Fruit fly (Drosophila melanogaster) whole organism, prepupa: Measurements from ENCODE around the gene CG8516.

ENCODE experiments used
- CG10631 ChIP-seq: fragments of 200-800 bp; sonication (Bioruptor generic); optimal IDR thresholded peaks from 2 replicates; lab custom pipeline; 2016; ENCODE audit warnings: missing biosample characterization, missing genetic modification characterization
- CG11762 ChIP-seq: fragments of 200-800 bp; sonication (Bioruptor generic); optimal IDR thresholded peaks from 3 replicates; lab custom pipeline; 2016; ENCODE audit warnings: missing biosample characterization, missing genetic modification characterization; ENCODE audit not compliant: insufficient read depth
- CG15336 ChIP-seq: fragments of 200-800 bp; sonication (Bioruptor generic); IDR thresholded peaks from 2 replicates; pipeline ENCODE4 v1.3.6; 2022; ENCODE audit warnings: missing biosample characterization, missing genetic modification characterization
- CG1621 ChIP-seq: fragments of 200-800 bp; sonication (Bioruptor generic); optimal IDR thresholded peaks from 3 replicates; lab custom pipeline; 2018; ENCODE audit warnings: missing biosample characterization, mild to moderate bottlenecking, missing genetic modification characterization
- CG16779 ChIP-seq: fragments of 200-800 bp; sonication (Bioruptor generic); optimal IDR thresholded peaks from 3 replicates; lab custom pipeline; 2017; ENCODE audit warnings: missing biosample characterization, mild to moderate bottlenecking, missing genetic modification characterization
- CG3032 ChIP-seq: fragments of 200-800 bp; optimal IDR thresholded peaks from 2 replicates; lab custom pipeline; 2019; ENCODE audit warnings: missing biosample characterization, mild to moderate bottlenecking, missing genetic modification characterization, moderate library complexity
- CG32006 ChIP-seq: fragments of 200-800 bp; sonication (Bioruptor generic); optimal IDR thresholded peaks from 3 replicates; lab custom pipeline; 2017; ENCODE audit warnings: missing biosample characterization, mild to moderate bottlenecking, missing genetic modification characterization
- CG34406 ChIP-seq: fragments of 200-800 bp; sonication (Bioruptor generic); optimal IDR thresholded peaks from 3 replicates; lab custom pipeline; 2016; ENCODE audit warnings: missing biosample characterization, missing genetic modification characterization
- CG3919 ChIP-seq: fragments of 200-800 bp; sonication (Bioruptor generic); optimal IDR thresholded peaks from 3 replicates; lab custom pipeline; 2016; ENCODE audit warnings: missing biosample characterization, missing genetic modification characterization
- CG4318 ChIP-seq: fragments of 200-800 bp; sonication (Bioruptor generic); optimal IDR thresholded peaks from 3 replicates; lab custom pipeline; 2017; ENCODE audit warnings: missing biosample characterization, mild to moderate bottlenecking, missing genetic modification characterization
- CG6808 ChIP-seq: fragments of 200-800 bp; sonication (Bioruptor generic); optimal IDR thresholded peaks from 3 replicates; lab custom pipeline; 2017; ENCODE audit warnings: missing biosample characterization, missing genetic modification characterization, mild to moderate bottlenecking, moderate library complexity, missing genetic modification reagents
- CG6854 ChIP-seq: fragments of 200-800 bp; sonication (Bioruptor generic); optimal IDR thresholded peaks from 2 replicates; lab custom pipeline; 2017; ENCODE audit warnings: missing biosample characterization, mild to moderate bottlenecking, missing genetic modification characterization
- CG8632 ChIP-seq: fragments of 200-800 bp; sonication (Bioruptor generic); optimal IDR thresholded peaks from 3 replicates; lab custom pipeline; 2016; ENCODE audit warnings: missing biosample characterization, missing genetic modification characterization
- Eip93F ChIP-seq: fragments of 200-800 bp; sonication (Bioruptor generic); optimal IDR thresholded peaks from 2 replicates; lab custom pipeline; 2016; ENCODE audit warnings: missing biosample characterization, mild to moderate bottlenecking, missing genetic modification characterization
- Hr39 ChIP-seq: fragments of 200-800 bp; sonication (Bioruptor generic); optimal IDR thresholded peaks from 2 replicates; lab custom pipeline; 2016; ENCODE audit warnings: missing biosample characterization, missing genetic modification characterization
- Lpt ChIP-seq: fragments of 200-800 bp; sonication (Bioruptor generic); optimal IDR thresholded peaks from 3 replicates; lab custom pipeline; 2016; ENCODE audit warnings: missing biosample characterization, missing genetic modification characterization
- Smox ChIP-seq: fragments of 200-800 bp; sonication (Bioruptor generic); optimal IDR thresholded peaks from 3 replicates; lab custom pipeline; 2016; ENCODE audit warnings: missing biosample characterization, missing genetic modification characterization
- Sox102F ChIP-seq: fragments of 200-800 bp; sonication (Bioruptor generic); optimal IDR thresholded peaks from 2 replicates; lab custom pipeline; 2016; ENCODE audit warnings: missing biosample characterization, mild to moderate bottlenecking, missing genetic modification characterization
- Sox15 ChIP-seq: fragments of 200-800 bp; sonication (Bioruptor generic); optimal IDR thresholded peaks from 3 replicates; lab custom pipeline; 2016; ENCODE audit warnings: missing biosample characterization, missing genetic modification characterization
- achi ChIP-seq: fragments of 200-800 bp; sonication (Bioruptor generic); optimal IDR thresholded peaks from 3 replicates; lab custom pipeline; 2016; ENCODE audit warnings: missing biosample characterization, missing genetic modification characterization
- acj6 ChIP-seq: fragments of 200-800 bp; sonication (Bioruptor generic); optimal IDR thresholded peaks from 3 replicates; lab custom pipeline; 2016; ENCODE audit warnings: missing biosample characterization, missing genetic modification characterization
- cyc ChIP-seq: fragments of 200-800 bp; sonication (Bioruptor generic); optimal IDR thresholded peaks from 3 replicates; lab custom pipeline; 2016; ENCODE audit warnings: missing biosample characterization, missing genetic modification characterization
- dsx ChIP-seq: fragments of 200-800 bp; optimal IDR thresholded peaks from 3 replicates; lab custom pipeline; 2019; ENCODE audit warnings: missing biosample characterization, mild to moderate bottlenecking, missing genetic modification characterization, moderate library complexity; ENCODE audit not compliant: poor library complexity, severe bottlenecking
- eg ChIP-seq: fragments of 200-800 bp; sonication (Bioruptor generic); IDR thresholded peaks from 3 replicates; pipeline ENCODE4 v1.3.6; 2022; ENCODE audit warnings: missing biosample characterization, missing genetic modification characterization
- fd59A ChIP-seq: fragments of 200-800 bp; sonication (Bioruptor generic); optimal IDR thresholded peaks from 2 replicates; lab custom pipeline; 2017; ENCODE audit warnings: missing biosample characterization, mild to moderate bottlenecking, missing genetic modification characterization, missing genetic modification reagents
- fd85E ChIP-seq: fragments of 200-800 bp; sonication (Bioruptor generic); optimal IDR thresholded peaks from 3 replicates; lab custom pipeline; 2016; ENCODE audit warnings: missing biosample characterization, missing genetic modification characterization
- fkh ChIP-seq: fragments of 200-800 bp; sonication (Bioruptor generic); optimal IDR thresholded peaks from 3 replicates; lab custom pipeline; 2017; ENCODE audit warnings: missing biosample characterization, mild to moderate bottlenecking, missing genetic modification characterization, moderate library complexity
- lz ChIP-seq: fragments of 200-800 bp; sonication (Bioruptor generic); optimal IDR thresholded peaks from 3 replicates; lab custom pipeline; 2016; ENCODE audit warnings: missing biosample characterization, missing genetic modification characterization
- net ChIP-seq: fragments of 200-800 bp; sonication (Bioruptor generic); optimal IDR thresholded peaks from 3 replicates; lab custom pipeline; 2016; ENCODE audit warnings: missing biosample characterization, missing genetic modification characterization
- salr ChIP-seq, 2 experiments: fragments of 200-800 bp; sonication (Bioruptor generic); optimal IDR thresholded peaks; 3 replicates each; lab custom pipeline; 2016 to 2018; ENCODE audit warnings: missing biosample characterization in 2 of 2, missing genetic modification characterization in 2 of 2, mild to moderate bottlenecking in 1 of 2
- spab ChIP-seq: fragments of 200-800 bp; sonication (Bioruptor generic); optimal IDR thresholded peaks from 2 replicates; lab custom pipeline; 2017; ENCODE audit warnings: missing biosample characterization, mild to moderate bottlenecking, missing genetic modification characterization, missing genetic modification reagents
- ss ChIP-seq, 2 experiments: fragments of 200-800 bp; sonication (Bioruptor generic); optimal IDR thresholded peaks; 2 replicates in 1 of 2; 3 replicates in 1 of 2; lab custom pipeline; 2017 to 2018; ENCODE audit warnings: mild to moderate bottlenecking in 2 of 2, missing biosample characterization in 2 of 2, missing genetic modification characterization in 2 of 2, moderate library complexity in 1 of 2
- svp ChIP-seq: fragments of 200-800 bp; sonication (Bioruptor generic); peaks from one replicate; lab custom pipeline; 2016; ENCODE audit warnings: missing biosample characterization, missing genetic modification characterization
- topi ChIP-seq: fragments of 200-800 bp; sonication (Bioruptor generic); optimal IDR thresholded peaks from 3 replicates; lab custom pipeline; 2016; ENCODE audit warnings: missing biosample characterization, missing genetic modification characterization

Gene CG8516

DNA sequence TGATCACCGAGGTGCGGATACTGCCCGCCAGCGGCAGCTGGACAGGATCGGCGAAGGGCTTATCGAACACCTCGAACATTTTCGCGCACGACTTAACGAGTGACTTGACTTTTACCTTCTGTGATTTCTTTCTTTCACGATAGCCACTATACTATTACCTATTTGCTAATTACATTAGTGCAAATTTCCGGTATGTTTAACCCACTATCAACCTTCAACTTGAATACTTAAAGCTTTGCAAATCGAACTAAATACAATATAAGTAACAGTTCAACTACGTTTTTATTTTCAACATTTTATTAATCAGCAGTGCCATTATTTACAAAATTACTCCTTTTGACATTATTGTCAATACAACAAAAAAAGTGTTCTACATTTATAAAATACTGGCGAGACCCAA is 23.8 kb downstream of the CG8516 start, which contains the start of gene CG16904:
Gene CG16904 (minus strand): TSS at position 101 of the 400 bp plus-strand sequence.
- no peak for TF ChIP-seq svp
- TF ChIP-seq dsx (GFP tag; lab: Kevin White, UChicago): no peak
- TF ChIP-seq eg (GFP tag; lab: Robert Waterston, UW): no peak
- TF ChIP-seq acj6: no peak
- no peak for TF ChIP-seq lz (GFP tag; lab: Kevin White, UChicago)
- no peak for TF ChIP-seq fkh (GFP tag; lab: Kevin White, UChicago)
- no peak for TF ChIP-seq CG3919
- TF ChIP-seq salr (GFP tag; optimal IDR thresholded peaks at IDR 0.05; lab: Kevin White, UChicago): no peak
- no peak for TF ChIP-seq Sox15 (GFP tag; lab: Kevin White, UChicago)
- TF ChIP-seq CG34406: no peak
- TF ChIP-seq net (GFP tag; lab: Kevin White, UChicago): no peak
- no peak for TF ChIP-seq CG15336 (GFP tag; lab: Robert Waterston, UW)
- TF ChIP-seq ss (GFP tag; optimal IDR thresholded peaks at IDR 0.05; lab: Kevin White, UChicago): no peak
- no peak for TF ChIP-seq topi
- no peak for TF ChIP-seq CG4318
- no peak for TF ChIP-seq CG6854
- no peak for TF ChIP-seq CG10631 (GFP tag; lab: Kevin White, UChicago)

- TF ChIP-seq fkh (GFP tag; lab: Kevin White, UChicago) (no peak), achi (GFP tag; lab: Kevin White, UChicago) (no peak), CG8632 (GFP tag; lab: Kevin White, UChicago) (no peak), CG6808 (GFP tag; lab: Kevin White, UChicago) (no peak), fd59A (GFP tag; lab: Kevin White, UChicago) (no peak), cyc (GFP tag; lab: Kevin White, UChicago) (no peak), CG32006 (no peak), CG34406 (no peak), CG11762 (GFP tag; lab: Kevin White, UChicago) (no peak), Lpt (GFP tag; lab: Kevin White, UChicago) (no peak), CG3032 (tag; lab: Kevin White, UChicago) (no peak), CG3919 (no peak), dsx (GFP tag; lab: Kevin White, UChicago) (no peak), CG1621 (tag; lab: Kevin White, UChicago) (no peak)
Measured at dm6 chr3R:9818295-9818694, 25.2 kb downstream of the CG8516 start, which contains the start of gene CG9459. TSS of gene CG9459 (minus strand) at chr3R:9818395.

dm6 chr3R:9819777-9820176 is 26.7 kb downstream of the CG8516 start, which contains the start of gene CG9458:
TSS of gene CG9458 (minus strand) at chr3R:9819877.
- TF ChIP-seq CG16779 (no peak), CG6808 (GFP tag; lab: Kevin White, UChicago) (no peak), Sox102F (GFP tag; lab: Kevin White, UChicago) (no peak), fd85E (no peak), Smox (GFP tag; lab: Kevin White, UChicago) (no peak), Hr39 (no peak), dsx (GFP tag; lab: Kevin White, UChicago) (no peak)

- TF ChIP-seq acj6: no peak
- TF ChIP-seq Smox (GFP tag; lab: Kevin White, UChicago): no peak
- TF ChIP-seq Eip93F (GFP tag; lab: Kevin White, UChicago): no peak
- no peak for TF ChIP-seq spab (GFP tag; lab: Kevin White, UChicago)
- TF ChIP-seq CG15336 (GFP tag; lab: Robert Waterston, UW): no peak
- TF ChIP-seq topi: no peak
Measured at dm6 chr3R:9821091-9821490, 28.0 kb downstream of the CG8516 start, which contains the start of gene CG42857. TSS of gene CG42857 (minus strand) at chr3R:9821191.
